Fruit fly (Drosophila melanogaster): ENCODE measurements around the gene CG17129.

Gene CG17129

DNA sequence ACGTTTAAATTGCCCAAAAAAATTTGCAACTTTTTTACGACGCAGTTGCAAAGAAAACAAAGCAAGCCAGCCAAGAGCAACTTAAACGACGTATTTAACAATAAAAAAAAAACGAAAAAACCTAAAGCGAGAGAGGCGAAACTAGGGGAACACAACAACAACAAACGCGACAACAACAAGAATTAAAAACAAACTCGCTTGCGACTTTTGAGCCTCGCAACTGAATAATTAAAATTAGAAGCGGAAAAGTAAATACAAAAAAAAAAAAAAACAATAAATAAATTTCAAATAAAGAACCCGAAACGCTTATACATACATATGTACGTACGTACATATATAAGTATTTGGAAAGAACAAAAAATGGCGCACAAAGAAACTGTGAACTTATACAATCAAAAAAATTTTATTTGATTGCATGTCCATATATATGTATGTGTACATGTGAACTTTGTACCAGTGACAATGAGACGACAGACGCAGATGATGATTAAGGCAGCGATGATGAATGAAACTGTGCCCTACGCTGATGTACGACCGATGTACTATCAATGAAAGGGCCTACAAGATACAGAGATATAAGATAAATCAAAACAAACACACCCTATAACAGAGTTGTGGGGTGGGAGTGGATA, 51.4 kb downstream of the CG17129 start:
- no peak for TF ChIP-seq sv (GFP tag; optimal IDR thresholded peaks at IDR 0.05)
- peak; percentile 42 for TF ChIP-seq Hnf4 (GFP tag; optimal IDR thresholded peaks at IDR 0.05)
